Fruit fly (Drosophila melanogaster): ENCODE measurements around the gene Msp300.

Gene Msp300

dm6 chr2L:5145247-5146197 is 44.8 kb downstream of the Msp300 start (continued):
- TF ChIP-seq CG7786 (GFP tag; optimal IDR thresholded peaks at IDR 0.05) (peak; percentile 22), CG8478 (optimal IDR thresholded peaks at IDR 0.05) (no peak), otp (GFP tag; IDR thresholded peaks at IDR 0.05) (peak; percentile 68; the same call in 2 of the 3 replicates), CG17912 (GFP tag; optimal IDR thresholded peaks at IDR 0.05) (peak; percentile 38), CG10274 (GFP tag; optimal IDR thresholded peaks at IDR 0.05) (peak; percentile 72), vfl (GFP tag; optimal IDR thresholded peaks at IDR 0.05) (peak; percentile 34), nerfin-1 (tag; optimal IDR thresholded peaks at IDR 0.05) (peak; percentile 92), ham (GFP tag; IDR thresholded peaks at IDR 0.05) (peak; percentile 73; the same call in 1 of the 2 replicates), HLH4C (GFP tag; IDR thresholded peaks at IDR 0.05; ENCODE audit: partially characterized antibody) (no peak), Optix (GFP tag; IDR thresholded peaks at IDR 0.05) (no peak), jumu (GFP tag; optimal IDR thresholded peaks at IDR 0.05) (no peak), CG4854 (GFP tag; optimal IDR thresholded peaks at IDR 0.05) (no peak), CG31224 (GFP tag; IDR thresholded peaks at IDR 0.05) (peak; percentile 92), CG1233 (GFP tag; optimal IDR thresholded peaks at IDR 0.05) (peak; percentile 93), Mad (GFP tag; optimal IDR thresholded peaks at IDR 0.05) (peak; percentile 26), CG5180 (GFP tag; optimal IDR thresholded peaks at IDR 0.05) (peak; percentile 87), fd3F (GFP tag; optimal IDR thresholded peaks at IDR 0.05) (peak; percentile 96), twi (tag; optimal IDR thresholded peaks at IDR 0.05) (peak; percentile 89), CG3065 (GFP tag; optimal IDR thresholded peaks at IDR 0.05) (peak; percentile 63), CG31441 (GFP tag; IDR thresholded peaks at IDR 0.05) (peak; percentile 94), wdn (GFP tag; IDR thresholded peaks at IDR 0.05) (peak; percentile 92), z (GFP tag; IDR thresholded peaks at IDR 0.05) (no peak), croc (GFP tag; conservative IDR thresholded peaks at IDR 0.05) (peak; percentile 93), trem (tag; optimal IDR thresholded peaks at IDR 0.05) (peak; percentile 82), CG15269 (tag; optimal IDR thresholded peaks at IDR 0.05) (peak; percentile 98), CG10979 (tag; optimal IDR thresholded peaks at IDR 0.05) (peak; percentile 96), kay (GFP tag; optimal IDR thresholded peaks at IDR 0.05) (peak; percentile 86), sens-2 (GFP tag; IDR thresholded peaks at IDR 0.05) (peak; percentile 69), tup (GFP tag; optimal IDR thresholded peaks at IDR 0.05) (peak; percentile 52), CG3847 (GFP tag; IDR thresholded peaks at IDR 0.05) (peak; percentile 97), Tbp (GFP tag; optimal IDR thresholded peaks at IDR 0.05) (no peak), tx (GFP tag; optimal IDR thresholded peaks at IDR 0.05) (no peak), scrt (GFP tag; optimal IDR thresholded peaks at IDR 0.05) (peak; percentile 91), Ets97D (GFP tag; optimal IDR thresholded peaks at IDR 0.05) (no peak), CG12219 (GFP tag; optimal IDR thresholded peaks at IDR 0.05) (peak; percentile 67), CG4360 (GFP tag; IDR thresholded peaks at IDR 0.05) (peak; percentile 62), jing (GFP tag; optimal IDR thresholded peaks at IDR 0.05) (peak; percentile 47), ranshi (GFP tag; IDR thresholded peaks at IDR 0.05) (peak; percentile 95), CG10209 (GFP tag; optimal IDR thresholded peaks at IDR 0.05) (peak; percentile 96), Jarid2 (GFP tag; optimal IDR thresholded peaks at IDR 0.05) (peak; percentile 76), CrebB (tag; optimal IDR thresholded peaks at IDR 0.05) (peak; percentile 49), CG2129 (GFP tag; IDR thresholded peaks at IDR 0.05; ENCODE audit: partially characterized antibody) (no peak), Fer3 (tag; optimal IDR thresholded peaks at IDR 0.05) (peak; percentile 96), oc (tag; optimal IDR thresholded peaks at IDR 0.05) (peak; percentile 92), CG8944 (GFP tag; optimal IDR thresholded peaks at IDR 0.05) (no peak), stc (GFP tag; IDR thresholded peaks at IDR 0.05) (peak; percentile 98), gfzf (GFP tag; optimal IDR thresholded peaks at IDR 0.05) (no peak), HmgZ (tag; optimal IDR thresholded peaks at IDR 0.05) (peak; percentile 84), emc (GFP tag; optimal IDR thresholded peaks at IDR 0.05) (no peak)

Data from whole organism, embryonic.